Worm (Caenorhabditis elegans) whole organism, late embryonic: Measurements from ENCODE around the gene srg-60.

Experiments
- T23F11.4 ChIP-seq: fragments of 200-800 bp; sonication (Bioruptor generic); optimal IDR thresholded peaks from 2 replicates; lab custom pipeline; 2018; ENCODE audit warnings: mild to moderate bottlenecking, missing genetic modification characterization, missing compliant biosample characterization
- Y22D7AL.16 ChIP-seq: sonication (generic microtip); optimal IDR thresholded peaks from 2 replicates; lab custom pipeline; 2016; ENCODE audit warnings: missing genetic modification characterization, missing compliant biosample characterization
- ceh-14 ChIP-seq: sonication (generic microtip); optimal IDR thresholded peaks from 2 replicates; lab custom pipeline; 2016; ENCODE audit warnings: missing genotype, missing genetic modification characterization, missing compliant biosample characterization
- ceh-19 ChIP-seq: fragments of 200-800 bp; sonication (Bioruptor generic); optimal IDR thresholded peaks from 2 replicates; lab custom pipeline; 2018; ENCODE audit warnings: mild to moderate bottlenecking, missing genetic modification characterization, missing compliant biosample characterization
- ceh-2 ChIP-seq: sonication (generic microtip); optimal IDR thresholded peaks from 2 replicates; lab custom pipeline; 2016; ENCODE audit warnings: missing genotype, missing genetic modification characterization, missing compliant biosample characterization
- ceh-22 ChIP-seq: sonication (generic microtip); optimal IDR thresholded peaks from 2 replicates; lab custom pipeline; 2017; ENCODE audit warnings: missing biosample characterization, missing genetic modification characterization
- ceh-24 ChIP-seq: sonication (generic microtip); optimal IDR thresholded peaks from 2 replicates; lab custom pipeline; 2016; ENCODE audit warnings: mild to moderate bottlenecking, missing genetic modification characterization, missing compliant biosample characterization
- ceh-30 ChIP-seq: fragments of 150-350 bp; optimal IDR thresholded peaks from 2 replicates; lab custom pipeline; 2014; ENCODE audit warnings: missing biosample characterization, missing genetic modification characterization
- ceh-48 ChIP-seq: sonication (generic microtip); optimal IDR thresholded peaks from 2 replicates; lab custom pipeline; 2016; ENCODE audit warnings: missing genetic modification characterization, inconsistent platforms, missing compliant biosample characterization
- ceh-6 ChIP-seq: fragments of 200-800 bp; sonication (Bioruptor generic); optimal IDR thresholded peaks from 2 replicates; lab custom pipeline; 2018; ENCODE audit warnings: mild to moderate bottlenecking, missing genetic modification characterization, missing compliant biosample characterization
- ceh-9 ChIP-seq: sonication (generic microtip); optimal IDR thresholded peaks from 2 replicates; lab custom pipeline; 2016; ENCODE audit warnings: mild to moderate bottlenecking, missing genetic modification characterization, inconsistent platforms, missing compliant biosample characterization
- che-1 ChIP-seq: sonication (generic microtip); optimal IDR thresholded peaks from 2 replicates; lab custom pipeline; 2016; ENCODE audit warnings: mild to moderate bottlenecking, missing genetic modification characterization, missing compliant biosample characterization
- elt-2 ChIP-seq: sonication (generic microtip); optimal IDR thresholded peaks from 2 replicates; lab custom pipeline; 2016; ENCODE audit warnings: missing genetic modification reagents, missing genetic modification characterization, missing compliant biosample characterization
- ets-4 ChIP-seq: sonication (generic microtip); optimal IDR thresholded peaks from 2 replicates; lab custom pipeline; 2016; ENCODE audit warnings: missing genetic modification characterization, missing compliant biosample characterization
- fax-1 ChIP-seq: sonication (generic microtip); optimal IDR thresholded peaks from 2 replicates; lab custom pipeline; 2016; ENCODE audit warnings: missing genotype, missing genetic modification characterization, missing compliant biosample characterization
- fkh-6 ChIP-seq: sonication (generic microtip); optimal IDR thresholded peaks from 2 replicates; lab custom pipeline; 2016; ENCODE audit warnings: missing genetic modification characterization, missing compliant biosample characterization
- hlh-13 ChIP-seq: fragments of 200-800 bp; sonication (Bioruptor generic); optimal IDR thresholded peaks from 2 replicates; lab custom pipeline; 2018; ENCODE audit warnings: mild to moderate bottlenecking, missing genetic modification characterization, missing compliant biosample characterization
- hlh-8 ChIP-seq: sonication (generic microtip); optimal IDR thresholded peaks from 2 replicates; lab custom pipeline; 2016; ENCODE audit warnings: missing genotype, missing genetic modification characterization, missing compliant biosample characterization
- nfya-1 ChIP-seq: sonication (generic microtip); optimal IDR thresholded peaks from 2 replicates; lab custom pipeline; 2017; ENCODE audit warnings: missing genetic modification characterization, mild to moderate bottlenecking, missing compliant biosample characterization, antibody characterized with exemption, moderate library complexity
- nhr-232 ChIP-seq: sonication (generic microtip); optimal IDR thresholded peaks from 2 replicates; lab custom pipeline; 2016; ENCODE audit warnings: missing genetic modification characterization, missing compliant biosample characterization
- npax-4 ChIP-seq: sonication (generic microtip); optimal IDR thresholded peaks from 2 replicates; lab custom pipeline; 2016; ENCODE audit warnings: missing genetic modification characterization, missing compliant biosample characterization
- odd-2 ChIP-seq: sonication (generic microtip); optimal IDR thresholded peaks from 2 replicates; lab custom pipeline; 2017; ENCODE audit warnings: antibody characterized with exemption, mild to moderate bottlenecking, missing genetic modification characterization, missing compliant biosample characterization
- pag-3 ChIP-seq: sonication (generic microtip); optimal IDR thresholded peaks from 2 replicates; lab custom pipeline; 2016; ENCODE audit warnings: missing compliant biosample characterization, missing genetic modification characterization, borderline replicate concordance
- pat-9 ChIP-seq: fragments of 200-800 bp; sonication (Bioruptor generic); optimal IDR thresholded peaks from 2 replicates; lab custom pipeline; 2018; ENCODE audit warnings: mild to moderate bottlenecking, missing genetic modification characterization, moderate library complexity, missing compliant biosample characterization
- pax-1 ChIP-seq: fragments of 150-350 bp; optimal IDR thresholded peaks from 2 replicates; lab custom pipeline; 2014; ENCODE audit warnings: missing biosample characterization, missing genetic modification characterization
- pha-4 ChIP-seq: fragments of 150-350 bp; optimal IDR thresholded peaks from 2 replicates; lab custom pipeline; 2018; ENCODE audit warnings: missing biosample characterization, missing genetic modification reagents, missing genetic modification characterization
- pqm-1 ChIP-seq: sonication (generic microtip); optimal IDR thresholded peaks from 2 replicates; lab custom pipeline; 2016; ENCODE audit warnings: missing genetic modification characterization, missing compliant biosample characterization
- ref-2 ChIP-seq: sonication (generic microtip); optimal IDR thresholded peaks from 2 replicates; lab custom pipeline; 2016; ENCODE audit warnings: missing genetic modification characterization, missing compliant biosample characterization
- syd-9 ChIP-seq: sonication (generic microtip); optimal IDR thresholded peaks from 2 replicates; lab custom pipeline; 2016; ENCODE audit warnings: mild to moderate bottlenecking, missing genetic modification characterization, moderate library complexity, missing compliant biosample characterization
- tbx-2 ChIP-seq: sonication (generic microtip); optimal IDR thresholded peaks from 2 replicates; lab custom pipeline; 2016; ENCODE audit warnings: missing genetic modification characterization, missing compliant biosample characterization
- ttx-3 ChIP-seq: sonication (generic microtip); optimal IDR thresholded peaks from 2 replicates; lab custom pipeline; 2016; ENCODE audit warnings: missing genetic modification reagents, missing genetic modification characterization, missing compliant biosample characterization
- unc-55 ChIP-seq: sonication (generic microtip); optimal IDR thresholded peaks from 2 replicates; lab custom pipeline; 2017; ENCODE audit warnings: missing biosample characterization, missing genetic modification reagents, missing genetic modification characterization
- ztf-16 ChIP-seq: sonication (generic microtip); optimal IDR thresholded peaks from 2 replicates; lab custom pipeline; 2017; ENCODE audit warnings: missing genetic modification characterization, missing compliant biosample characterization

Gene srg-60

ce11 chrV:2734360-2734759, 11.9 kb upstream of the srg-60 start, which contains the start of gene srg-57:
Gene srg-57, minus strand, starts transcription at chrV:2734460.
- TF ChIP-seq ceh-19 (GFP tag; lab: Kevin White, UChicago) (no peak), ceh-6 (no peak), ceh-2 (tag; lab: Kevin White, UChicago) (no peak), T23F11.4 (GFP tag; lab: Kevin White, UChicago) (no peak), che-1 (no peak), fkh-6 (tag; lab: Kevin White, UChicago) (no peak), ceh-9 (tag; lab: Kevin White, UChicago) (no peak), pqm-1 (no peak), ttx-3 (tag; lab: Kevin White, UChicago) (no peak), tbx-2 (tag; lab: Kevin White, UChicago) (no peak), syd-9 (tag; lab: Kevin White, UChicago) (no peak), pat-9 (no peak), unc-55 (no peak), nfya-1 (tag; lab: Kevin White, UChicago) (no peak), ztf-16 (tag; lab: Kevin White, UChicago) (no peak)

- TF ChIP-seq ceh-30 (tag; lab: Kevin White, UChicago): no peak
- TF ChIP-seq hlh-13 (GFP tag; lab: Kevin White, UChicago): no peak
- no peak for TF ChIP-seq hlh-8 (tag; lab: Kevin White, UChicago)
- peak; percentile 78 for TF ChIP-seq elt-2 (tag; lab: Kevin White, UChicago)
- TF ChIP-seq ceh-48: no peak
Observed at ce11 chrV:2730784-2731480, 8.5 kb upstream of the srg-60 start, which contains the start of gene dod-3. Gene dod-3, minus strand, starts transcription at chrV:2731098.

DNA sequence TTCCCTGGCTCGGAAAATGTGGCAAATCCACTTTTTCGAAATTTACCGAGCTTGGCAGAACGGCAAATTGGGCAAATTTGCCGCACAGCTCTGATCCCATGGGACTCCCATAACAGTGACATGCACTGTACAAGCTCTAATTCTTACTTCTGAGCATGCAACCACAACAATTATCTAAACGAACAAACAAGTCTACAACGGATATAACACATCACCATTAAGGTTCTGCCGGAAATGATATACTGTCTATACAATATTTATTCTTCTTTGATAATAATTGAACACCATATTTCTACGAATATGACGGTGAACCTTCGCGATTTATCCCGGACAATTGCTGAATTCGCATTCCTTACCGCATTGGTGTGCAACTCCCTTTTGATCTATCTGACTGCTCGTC, 5.8 kb upstream of the srg-60 start, which contains the start of gene str-33:
Gene str-33, plus strand, starts transcription at position 301 of the 400 bp plus-strand sequence.
- TF ChIP-seq nfya-1 (tag; lab: Kevin White, UChicago) (no peak), pax-1 (tag; lab: Kevin White, UChicago) (no peak), ceh-6 (no peak), npax-4 (tag; lab: Kevin White, UChicago) (no peak), Y22D7AL.16 (tag; lab: Kevin White, UChicago) (no peak), ceh-14 (no peak), hlh-13 (GFP tag; lab: Kevin White, UChicago) (no peak), elt-2 (tag; lab: Kevin White, UChicago) (no peak), ceh-22 (tag; lab: Kevin White, UChicago) (no peak), ceh-2 (tag; lab: Kevin White, UChicago) (no peak)

- no peak for TF ChIP-seq ceh-22 (tag; lab: Kevin White, UChicago)
- no peak for TF ChIP-seq ceh-2 (tag; lab: Kevin White, UChicago)
- no peak for TF ChIP-seq ceh-48
- TF ChIP-seq, all 69 proteins: peak for 0
Observed at ce11 chrV:2727101-2727500, 4.6 kb upstream of the srg-60 start, which contains the start of gene str-13. Gene str-13, minus strand, starts transcription at chrV:2727201.

DNA sequence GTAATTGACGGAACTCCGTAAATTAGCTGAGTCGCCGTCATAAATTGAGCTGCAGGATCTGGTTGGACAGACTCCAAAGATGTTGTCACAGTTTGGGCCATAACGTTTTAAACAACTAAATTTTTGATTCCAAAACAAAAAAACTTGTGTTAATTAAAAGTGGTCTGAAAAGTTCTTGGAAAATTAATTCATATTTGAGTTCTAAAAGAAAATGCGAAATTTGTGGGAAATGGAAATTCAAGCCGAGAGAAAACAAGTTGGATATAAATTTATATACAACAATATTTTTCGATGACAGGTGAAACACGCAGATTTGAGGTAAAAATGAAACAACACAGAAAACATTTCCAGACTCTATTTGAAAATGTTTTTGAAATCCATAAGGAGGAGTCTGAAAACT, 2.8 kb upstream of the srg-60 start, which contains the start of gene srg-59:
Gene srg-59, minus strand, starts transcription at position 101 of the 400 bp plus-strand sequence.
- no peak for TF ChIP-seq nfya-1 (tag; lab: Kevin White, UChicago)
- TF ChIP-seq ref-2: no peak
- no peak for TF ChIP-seq fkh-6 (tag; lab: Kevin White, UChicago)
- TF ChIP-seq nhr-232 (tag; lab: Kevin White, UChicago): no peak
- no peak for TF ChIP-seq ceh-24 (tag; lab: Kevin White, UChicago)
- TF ChIP-seq pha-4 (tag; lab: Kevin White, UChicago): no peak
- TF ChIP-seq ets-4 (tag; lab: Kevin White, UChicago): no peak
- no peak for TF ChIP-seq elt-2 (tag; lab: Kevin White, UChicago)
- TF ChIP-seq pag-3 (tag; lab: Kevin White, UChicago): no peak
- no peak for TF ChIP-seq ceh-14
- no peak for TF ChIP-seq odd-2
- TF ChIP-seq fax-1: no peak
- TF ChIP-seq ztf-16 (tag; lab: Kevin White, UChicago): no peak
